Worm (Caenorhabditis elegans) whole organism, L2 larva: ENCODE data around the gene nduv-3.

Experiments used
- C34F6.9 ChIP-seq: fragments of 150-350 bp; optimal IDR thresholded peaks from 2 replicates; lab custom pipeline; 2014; ENCODE audit warnings: missing biosample characterization, missing genetic modification characterization
- F13H6.1 ChIP-seq: sonication (generic microtip); optimal IDR thresholded peaks from 2 replicates; lab custom pipeline; 2016; ENCODE audit warnings: missing genetic modification characterization, missing compliant biosample characterization
- R02D3.7 ChIP-seq: fragments of 150-350 bp; optimal IDR thresholded peaks from 2 replicates; lab custom pipeline; 2014; ENCODE audit warnings: missing biosample characterization, missing genetic modification characterization
- Y55F3AM.14 ChIP-seq: fragments of 200-800 bp; sonication (Bioruptor generic); optimal IDR thresholded peaks from 2 replicates; lab custom pipeline; 2018; ENCODE audit warnings: mild to moderate bottlenecking, missing genetic modification characterization, missing compliant biosample characterization
- ZK546.5 ChIP-seq: sonication (generic microtip); optimal IDR thresholded peaks from 2 replicates; lab custom pipeline; 2017; ENCODE audit warnings: missing biosample characterization, missing genetic modification characterization
- alr-1 ChIP-seq: fragments of 150-350 bp; optimal IDR thresholded peaks from 2 replicates; lab custom pipeline; 2014; ENCODE audit warnings: missing biosample characterization, missing genetic modification characterization
- ceh-82 ChIP-seq: fragments of 150-350 bp; optimal IDR thresholded peaks from 2 replicates; lab custom pipeline; 2014; ENCODE audit warnings: missing biosample characterization, missing genetic modification characterization
- crh-2 ChIP-seq: sonication (generic microtip); optimal IDR thresholded peaks from 2 replicates; lab custom pipeline; 2017; ENCODE audit warnings: missing biosample characterization, missing genetic modification characterization
- egl-27 ChIP-seq: sonication (generic microtip); optimal IDR thresholded peaks from 3 replicates; lab custom pipeline; 2017; ENCODE audit warnings: missing biosample characterization, missing genetic modification reagents, missing genetic modification characterization
- elt-3 ChIP-seq: sonication (generic microtip); optimal IDR thresholded peaks from 2 replicates; lab custom pipeline; 2017; ENCODE audit warnings: missing biosample characterization, missing genetic modification characterization
- gmeb-1 ChIP-seq: fragments of 150-350 bp; optimal IDR thresholded peaks from 2 replicates; lab custom pipeline; 2014; ENCODE audit warnings: missing biosample characterization, missing genetic modification characterization
- lin-11 ChIP-seq: fragments of 150-350 bp; sonication (generic microtip); optimal IDR thresholded peaks from 2 replicates; lab custom pipeline; 2014; ENCODE audit warnings: missing biosample characterization, missing genetic modification characterization, inconsistent platforms, mixed read lengths
- lin-13 ChIP-seq: fragments of 150-350 bp; optimal IDR thresholded peaks from 2 replicates; lab custom pipeline; 2014; ENCODE audit warnings: missing biosample characterization, missing genetic modification reagents, missing genetic modification characterization
- mbf-1 ChIP-seq: sonication (generic microtip); optimal IDR thresholded peaks from 2 replicates; lab custom pipeline; 2017; ENCODE audit warnings: missing biosample characterization, missing genetic modification characterization
- nhr-10 ChIP-seq: sonication (generic microtip); optimal IDR thresholded peaks from 2 replicates; lab custom pipeline; 2017; ENCODE audit warnings: missing biosample characterization, missing genetic modification characterization
- nhr-11 ChIP-seq: fragments of 150-350 bp; optimal IDR thresholded peaks from 2 replicates; lab custom pipeline; 2014; ENCODE audit warnings: missing biosample characterization, missing genetic modification characterization
- nhr-12 ChIP-seq: fragments of 150-350 bp; optimal IDR thresholded peaks from 2 replicates; lab custom pipeline; 2014; ENCODE audit warnings: missing biosample characterization, missing genetic modification characterization
- nhr-21 ChIP-seq: fragments of 150-350 bp; optimal IDR thresholded peaks from 2 replicates; lab custom pipeline; 2014; ENCODE audit warnings: missing biosample characterization, missing genetic modification characterization
- nhr-77 ChIP-seq: fragments of 150-350 bp; optimal IDR thresholded peaks from 2 replicates; lab custom pipeline; 2014; ENCODE audit warnings: missing biosample characterization, missing genetic modification characterization
- skn-1 ChIP-seq: sonication (generic microtip); optimal IDR thresholded peaks from 2 replicates; lab custom pipeline; 2017; ENCODE audit warnings: missing biosample characterization, missing genetic modification characterization
- snpc-4 ChIP-seq: fragments of 150-350 bp; optimal IDR thresholded peaks from 2 replicates; lab custom pipeline; 2014; ENCODE audit warnings: missing biosample characterization, missing genetic modification characterization
- unc-55 ChIP-seq: fragments of 150-350 bp; sonication (generic microtip); optimal IDR thresholded peaks from 3 replicates; lab custom pipeline; 2014; ENCODE audit warnings: missing biosample characterization, missing genetic modification reagents, missing genetic modification characterization
- unc-62 ChIP-seq: fragments of 150-350 bp; optimal IDR thresholded peaks from 2 replicates; lab custom pipeline; 2014; ENCODE audit warnings: missing biosample characterization, missing genetic modification reagents, missing genetic modification characterization
- zag-1 ChIP-seq: fragments of 150-350 bp; optimal IDR thresholded peaks from 2 replicates; lab custom pipeline; 2014; ENCODE audit warnings: missing biosample characterization, missing genetic modification characterization
- ztf-1 ChIP-seq: fragments of 200-800 bp; sonication (Bioruptor generic); conservative IDR thresholded peaks from 2 replicates; pipeline ENCODE4 v1.3.6; 2022; ENCODE audit warnings: missing genetic modification characterization, missing compliant biosample characterization
- ztf-11 ChIP-seq: sonication (generic microtip); optimal IDR thresholded peaks from 2 replicates; lab custom pipeline; 2017; ENCODE audit warnings: missing biosample characterization, missing genetic modification characterization

The nduv-3 gene

ce11 chrIV:2676281-2676680, 35.2 kb downstream of the nduv-3 start, which contains the start of gene Y94H6A.3 (continued):
- peak; percentile 75 for TF ChIP-seq F13H6.1 (tag; lab: Kevin White, UChicago)
- peak; percentile 90 for TF ChIP-seq crh-2 (tag; lab: Kevin White, UChicago)
- peak; percentile 99 for TF ChIP-seq gmeb-1
- TF ChIP-seq zag-1, result peak; percentile 40
- TF ChIP-seq ceh-82 (tag; lab: Kevin White, UChicago), result peak; percentile 80
- TF ChIP-seq lin-11 (tag; lab: Kevin White, UChicago), result peak; percentile 86
- peak; percentile 86 for TF ChIP-seq nhr-21 (tag; lab: Kevin White, UChicago)
- TF ChIP-seq ztf-11 (tag; lab: Kevin White, UChicago), result no peak

- TF ChIP-seq mbf-1 (tag; lab: Kevin White, UChicago) (no peak), ztf-1 (GFP tag; lab: Robert Waterston, UW) (no peak), lin-13 (GFP tag; lab: Kevin White, UChicago) (no peak), Y55F3AM.14 (GFP tag; lab: Kevin White, UChicago) (no peak), unc-62 (GFP tag; lab: Kevin White, UChicago) (no peak), crh-2 (tag; lab: Kevin White, UChicago) (no peak)
Measured at ce11 chrIV:2677687-2678086, 36.6 kb downstream of the nduv-3 start.

ce11 chrIV:2678152-2678551, 37.0 kb downstream of the nduv-3 start:
- no peak for TF ChIP-seq alr-1
- no peak for TF ChIP-seq crh-2 (tag; lab: Kevin White, UChicago)
- TF ChIP-seq nhr-11 (tag; lab: Kevin White, UChicago), result no peak
- TF ChIP-seq C34F6.9 (tag; lab: Kevin White, UChicago), result no peak
- no peak for TF ChIP-seq nhr-77 (tag; lab: Kevin White, UChicago)
- TF ChIP-seq zag-1, result no peak
- TF ChIP-seq ZK546.5 (tag; lab: Kevin White, UChicago), result no peak
- TF ChIP-seq nhr-10 (tag; lab: Kevin White, UChicago), result no peak
- no peak for TF ChIP-seq egl-27 (tag; lab: Kevin White, UChicago)
- no peak for TF ChIP-seq unc-55 (GFP tag; lab: Kevin White, UChicago)
- no peak for TF ChIP-seq Y55F3AM.14 (GFP tag; lab: Kevin White, UChicago)

ce11 chrIV:2680281-2680680, 39.2 kb downstream of the nduv-3 start:
- TF ChIP-seq nhr-12 (tag; lab: Kevin White, UChicago) (no peak), skn-1 (tag; lab: Kevin White, UChicago) (no peak), R02D3.7 (no peak), snpc-4 (tag; lab: Kevin White, UChicago) (no peak), nhr-77 (tag; lab: Kevin White, UChicago) (no peak), ZK546.5 (tag; lab: Kevin White, UChicago) (no peak), lin-11 (tag; lab: Kevin White, UChicago) (no peak), egl-27 (tag; lab: Kevin White, UChicago) (no peak)

ce11 chrIV:2688716-2689307, 47.7 kb downstream of the nduv-3 start, which contains the start of gene egrh-3:
TSS of gene egrh-3 (minus strand) at chrIV:2688766.
- TF ChIP-seq ztf-1 (GFP tag; lab: Robert Waterston, UW), result no peak
- no peak for TF ChIP-seq unc-55 (GFP tag; lab: Kevin White, UChicago)
- TF ChIP-seq elt-3 (tag; lab: Kevin White, UChicago), result no peak
